Worm (Caenorhabditis elegans) whole organism, L4 larva: ENCODE measurements around the gene cdh-9.

Experiments used
- D1046.2 ChIP-seq: fragments of 200-800 bp; sonication (Bioruptor generic); IDR thresholded peaks from 2 replicates; pipeline ENCODE4 v1.3.6; 2022; ENCODE audit warnings: missing genetic modification characterization, missing compliant biosample characterization
- F37D6.2 ChIP-seq: sonication (generic microtip); optimal IDR thresholded peaks from 2 replicates; lab custom pipeline; 2016; ENCODE audit warnings: mild to moderate bottlenecking, missing genetic modification characterization, missing compliant biosample characterization
- F44E2.7 ChIP-seq: fragments of 200-800 bp; sonication (Bioruptor generic); IDR thresholded peaks from 2 replicates; pipeline ENCODE4 v2.1.2; 2022; ENCODE audit warnings: missing genetic modification characterization, missing compliant biosample characterization
- F49E8.2 ChIP-seq: sonication (generic microtip); optimal IDR thresholded peaks from 2 replicates; lab custom pipeline; 2016; ENCODE audit warnings: missing compliant biosample characterization, mild to moderate bottlenecking, missing genetic modification characterization, borderline replicate concordance
- R02D3.7 ChIP-seq: fragments of 150-350 bp; sonication (generic microtip); optimal IDR thresholded peaks from 3 replicates; lab custom pipeline; 2014; ENCODE audit warnings: missing biosample characterization, missing genetic modification characterization
- T20F7.1 ChIP-seq: fragments of 200-800 bp; sonication (Bioruptor generic); optimal IDR thresholded peaks from 2 replicates; lab custom pipeline; 2018; ENCODE audit warnings: mild to moderate bottlenecking, missing genetic modification characterization, missing compliant biosample characterization
- Y105C5A.15 ChIP-seq: fragments of 200-800 bp; sonication (Bioruptor generic); IDR thresholded peaks from 2 replicates; pipeline ENCODE4 v1.3.6; 2022; ENCODE audit warnings: missing genetic modification characterization, missing compliant biosample characterization
- Y75B8A.6 ChIP-seq: fragments of 200-800 bp; sonication (Bioruptor generic); IDR thresholded peaks from 2 replicates; pipeline ENCODE4 v1.3.6; 2022; ENCODE audit warnings: missing genetic modification reagents, missing genetic modification characterization, missing compliant biosample characterization
- ZK337.2 ChIP-seq: fragments of 200-800 bp; sonication (Bioruptor generic); IDR thresholded peaks from 2 replicates; pipeline ENCODE4 v1.3.6; 2022; ENCODE audit warnings: missing genetic modification reagents, missing genetic modification characterization, missing compliant biosample characterization
- aha-1 ChIP-seq: fragments of 150-350 bp; peaks from one replicate; lab custom pipeline; 2014; ENCODE audit warnings: missing biosample characterization, missing genetic modification characterization
- ama-1 ChIP-seq: fragments of 150-350 bp; optimal IDR thresholded peaks from 2 replicates; lab custom pipeline; 2014; ENCODE audit warnings: inconsistent platforms, mixed read lengths
- ceh-20 ChIP-seq: fragments of 200-800 bp; sonication (Bioruptor generic); IDR thresholded peaks from 2 replicates; pipeline ENCODE4 v1.3.6; 2022; ENCODE audit warnings: missing genetic modification reagents, missing genetic modification characterization, missing compliant biosample characterization
- daf-16 ChIP-seq, 3 experiments: sonication (generic microtip); optimal IDR thresholded peaks; 2 replicates each; lab custom pipeline; 2016 to 2017; ENCODE audit warnings: missing genetic modification characterization in 3 of 3, missing genetic modification reagents in 3 of 3, mild to moderate bottlenecking in 2 of 3, missing compliant biosample characterization in 2 of 3, missing biosample characterization in 1 of 3, moderate library complexity in 1 of 3
- daf-19 ChIP-seq: fragments of 200-800 bp; sonication (Bioruptor generic); conservative IDR thresholded peaks from 2 replicates; pipeline ENCODE4 v1.3.6; 2022; ENCODE audit warnings: missing genetic modification characterization, missing compliant biosample characterization
- dmd-6 ChIP-seq: fragments of 200-800 bp; sonication (Bioruptor generic); IDR thresholded peaks from 2 replicates; pipeline ENCODE4 v1.3.6; 2022; ENCODE audit warnings: missing genetic modification reagents, missing genetic modification characterization, missing compliant biosample characterization
- dmd-8 ChIP-seq: fragments of 200-800 bp; sonication (Bioruptor generic); IDR thresholded peaks from 2 replicates; pipeline ENCODE4 v1.3.6; 2022; ENCODE audit warnings: missing genetic modification characterization, missing compliant biosample characterization
- dmd-9 ChIP-seq: fragments of 200-800 bp; sonication (Bioruptor generic); IDR thresholded peaks from 2 replicates; pipeline ENCODE4 v1.3.6; 2022; ENCODE audit warnings: missing genetic modification reagents, missing genetic modification characterization, missing compliant biosample characterization
- duxl-1 ChIP-seq: sonication (generic microtip); optimal IDR thresholded peaks from 2 replicates; lab custom pipeline; 2016; ENCODE audit warnings: mild to moderate bottlenecking, missing genetic modification characterization, moderate library complexity, missing compliant biosample characterization; ENCODE audit not compliant: poor library complexity
- dve-1 ChIP-seq: sonication (generic microtip); optimal IDR thresholded peaks from 2 replicates; lab custom pipeline; 2017; ENCODE audit warnings: antibody characterized with exemption, mild to moderate bottlenecking, missing genetic modification characterization, missing compliant biosample characterization; ENCODE audit not compliant: insufficient read depth
- hlh-30 ChIP-seq: sonication (generic microtip); optimal IDR thresholded peaks from 2 replicates; lab custom pipeline; 2017; ENCODE audit warnings: antibody characterized with exemption, mild to moderate bottlenecking, missing genetic modification characterization, missing compliant biosample characterization; ENCODE audit not compliant: insufficient read depth
- lim-7 ChIP-seq: fragments of 200-800 bp; sonication (Bioruptor generic); IDR thresholded peaks from 2 replicates; pipeline ENCODE4 v1.3.6; 2022; ENCODE audit warnings: missing genetic modification characterization, missing compliant biosample characterization
- lin-38 ChIP-seq: fragments of 200-800 bp; sonication (Bioruptor generic); IDR thresholded peaks from 2 replicates; pipeline ENCODE4 v1.3.6; 2022; ENCODE audit warnings: missing genetic modification reagents, missing genetic modification characterization, missing compliant biosample characterization
- lin-39 ChIP-seq: fragments of 150-350 bp; optimal IDR thresholded peaks from 2 replicates; lab custom pipeline; 2014; ENCODE audit warnings: missing biosample characterization, missing genetic modification reagents, missing genetic modification characterization
- mes-2 ChIP-seq: sonication (generic microtip); optimal IDR thresholded peaks from 2 replicates; lab custom pipeline; 2016; ENCODE audit warnings: missing genotype, mild to moderate bottlenecking, missing genetic modification characterization, missing compliant biosample characterization; ENCODE audit not compliant: poor library complexity, severe bottlenecking
- mxl-3 ChIP-seq: fragments of 200-800 bp; sonication (Bioruptor generic); optimal IDR thresholded peaks from 2 replicates; lab custom pipeline; 2018; ENCODE audit warnings: mild to moderate bottlenecking, missing genetic modification characterization, missing compliant biosample characterization
- nhr-28 ChIP-seq: fragments of 150-350 bp; optimal IDR thresholded peaks from 2 replicates; lab custom pipeline; 2014; ENCODE audit warnings: missing biosample characterization, missing genetic modification characterization
- nhr-42 ChIP-seq: fragments of 200-800 bp; sonication (Bioruptor generic); IDR thresholded peaks from 2 replicates; pipeline ENCODE4 v1.3.6; 2022; ENCODE audit warnings: missing genetic modification characterization, missing compliant biosample characterization
- nhr-48 ChIP-seq: sonication (generic microtip); optimal IDR thresholded peaks from 2 replicates; lab custom pipeline; 2016; ENCODE audit warnings: mild to moderate bottlenecking, missing genetic modification characterization, missing compliant biosample characterization
- nhr-76 ChIP-seq: fragments of 150-350 bp; optimal IDR thresholded peaks from 2 replicates; lab custom pipeline; 2014; ENCODE audit warnings: missing biosample characterization, missing genetic modification characterization
- nhr-77 ChIP-seq: fragments of 150-350 bp; optimal IDR thresholded peaks from 2 replicates; lab custom pipeline; 2014; ENCODE audit warnings: missing biosample characterization, missing genetic modification characterization
- pha-4 ChIP-seq, 2 experiments: fragments of 150-350 bp in 1 of 2; fragments of 200-800 bp in 1 of 2; sonication (Bioruptor generic) in 1 of 2; IDR thresholded peaks in 1 of 2; optimal IDR thresholded peaks in 1 of 2; 2 replicates each; pipeline versions ENCODE4 v1.3.6 to Lab custom; 2014 to 2022; ENCODE audit warnings: missing genetic modification characterization in 2 of 2, missing genetic modification reagents in 2 of 2, missing biosample characterization in 1 of 2, missing compliant biosample characterization in 1 of 2
- php-3 ChIP-seq: fragments of 200-800 bp; sonication (Bioruptor generic); IDR thresholded peaks from 2 replicates; pipeline ENCODE4 v1.3.6; 2022; ENCODE audit warnings: missing genetic modification reagents, missing genetic modification characterization, missing compliant biosample characterization
- set-16 ChIP-seq: fragments of 200-800 bp; sonication (Bioruptor generic); IDR thresholded peaks from 2 replicates; pipeline ENCODE4 v1.3.6; 2022; ENCODE audit warnings: missing genetic modification reagents, missing genetic modification characterization, missing compliant biosample characterization
- snpc-1.2 ChIP-seq: fragments of 200-800 bp; sonication (Bioruptor generic); IDR thresholded peaks from 2 replicates; pipeline ENCODE4 v1.3.6; 2022; ENCODE audit warnings: missing genetic modification reagents, missing genetic modification characterization, missing compliant biosample characterization
- snpc-4 ChIP-seq: fragments of 150-350 bp; optimal IDR thresholded peaks from 2 replicates; lab custom pipeline; 2014; ENCODE audit warnings: missing biosample characterization, missing genetic modification characterization
- spr-3 ChIP-seq: fragments of 200-800 bp; sonication (Bioruptor generic); optimal IDR thresholded peaks from 2 replicates; lab custom pipeline; 2018; ENCODE audit warnings: mild to moderate bottlenecking, missing genetic modification characterization, missing compliant biosample characterization
- tra-1 ChIP-seq: fragments of 200-800 bp; sonication (Bioruptor generic); IDR thresholded peaks from 2 replicates; pipeline ENCODE4 v1.3.6; 2022; ENCODE audit warnings: missing genetic modification reagents, missing genetic modification characterization, missing compliant biosample characterization
- zfp-3 ChIP-seq: fragments of 200-800 bp; sonication (Bioruptor generic); conservative IDR thresholded peaks from 2 replicates; pipeline ENCODE4 v1.3.6; 2022; ENCODE audit warnings: missing genetic modification reagents, missing genetic modification characterization, missing compliant biosample characterization
- ztf-11 ChIP-seq: fragments of 150-350 bp; optimal IDR thresholded peaks from 2 replicates; lab custom pipeline; 2014; ENCODE audit warnings: missing biosample characterization, missing genetic modification characterization
- ztf-7 ChIP-seq: fragments of 150-350 bp; optimal IDR thresholded peaks from 2 replicates; lab custom pipeline; 2014; ENCODE audit warnings: missing biosample characterization, missing genetic modification characterization

Gene cdh-9

ce11 chrX:16612293-16612946 lies 17.4 kb downstream of the cdh-9 start (continued):
- TF ChIP-seq nhr-77 (tag; lab: Kevin White, UChicago): peak; percentile 31
- TF ChIP-seq F49E8.2 (tag; lab: Kevin White, UChicago): no peak
- peak; percentile 28 for TF ChIP-seq lin-39 (tag; lab: Kevin White, UChicago)
- no peak; the same call in 1 of the 2 replicates for TF ChIP-seq lim-7 (GFP tag; lab: Robert Waterston, UW)
- TF ChIP-seq ztf-7 (tag; lab: Kevin White, UChicago): peak; percentile 86
- no peak for TF ChIP-seq ZK337.2 (GFP tag; lab: Robert Waterston, UW)
- TF ChIP-seq daf-19 (GFP tag; lab: Robert Waterston, UW): no peak
- no peak for TF ChIP-seq F44E2.7 (GFP tag; lab: Robert Waterston, UW)
- peak; percentile 91 for TF ChIP-seq dve-1
- TF ChIP-seq hlh-30 (tag; lab: Kevin White, UChicago): peak; percentile 98
- peak; percentile 63 for TF ChIP-seq lin-38 (GFP tag; lab: Robert Waterston, UW)
- no peak for TF ChIP-seq R02D3.7
- peak; percentile 86 for TF ChIP-seq F37D6.2 (tag; lab: Kevin White, UChicago)
- TF ChIP-seq mes-2: peak; percentile 82
- peak; percentile 31 for TF ChIP-seq ztf-11 (tag; lab: Kevin White, UChicago)
- TF ChIP-seq mxl-3: peak; percentile 92
- peak; percentile 67 for TF ChIP-seq nhr-76 (tag; lab: Kevin White, UChicago)
- TF ChIP-seq T20F7.1 (GFP tag; lab: Kevin White, UChicago): peak; percentile 87
- TF ChIP-seq Y75B8A.6: 0 out of 2 replicates have a peak, but pooled peaks have one; percentile 19
- TF ChIP-seq snpc-4 (tag; lab: Kevin White, UChicago): peak; percentile 20
- TF ChIP-seq, all 104 proteins: peak for 82

- TF ChIP-seq dve-1 (peak; percentile 21), nhr-28 (tag; lab: Kevin White, UChicago) (peak; percentile 17), duxl-1 (tag; lab: Kevin White, UChicago) (no peak), ama-1 (lab: Kevin White, UChicago) (no peak), dmd-9 (0 out of 2 replicates have a peak, but pooled peaks have one; percentile 30), ceh-20 (no peak), daf-16 (GFP tag; optimal IDR thresholded peaks at IDR 0.05; lab: Kevin White, UChicago) (no peak), daf-16 (tag; optimal IDR thresholded peaks at IDR 0.05; lab: Kevin White, UChicago) (peak; percentile 27), dmd-6 (GFP tag; lab: Robert Waterston, UW) (peak; percentile 24; the same call in 1 of the 2 replicates), T20F7.1 (GFP tag; lab: Kevin White, UChicago) (no peak), spr-3 (no peak), php-3 (GFP tag; lab: Robert Waterston, UW) (peak; percentile 51; the same call in 1 of the 2 replicates), ZK337.2 (GFP tag; lab: Robert Waterston, UW) (no peak), set-16 (no peak)
- TF ChIP-seq, all 104 proteins: peak for 6
Observed at ce11 chrX:16613266-16613665, 18.2 kb downstream of the cdh-9 start, which contains the start of gene ain-1. Gene ain-1, plus strand, starts transcription at chrX:16613451.

- no peak for TF ChIP-seq mes-2
- TF ChIP-seq snpc-1.2 (GFP tag; lab: Robert Waterston, UW): no peak
- peak; percentile 29 for TF ChIP-seq set-16
- peak; percentile 6; the same call in 1 of the 2 replicates for TF ChIP-seq tra-1 (GFP tag; lab: Robert Waterston, UW)
Observed at ce11 chrX:16614094-16614493, 19.1 kb downstream of the cdh-9 start.

ce11 chrX:16617427-16618128 lies 22.5 kb downstream of the cdh-9 start:
- TF ChIP-seq ztf-11 (tag; lab: Kevin White, UChicago) (no peak), pha-4 (GFP tag; IDR thresholded peaks at IDR 0.05; lab: Robert Waterston, UW) (peak; percentile 58; the same call in 1 of the 2 replicates), pha-4 (tag; optimal IDR thresholded peaks at IDR 0.05; lab: Kevin White, UChicago) (no peak), php-3 (GFP tag; lab: Robert Waterston, UW) (peak; percentile 6; the same call in 1 of the 2 replicates), zfp-3 (GFP tag; lab: Robert Waterston, UW) (peak; percentile 57; the same call in 1 of the 2 replicates), dmd-8 (GFP tag; lab: Robert Waterston, UW) (peak; percentile 78; the same call in 1 of the 2 replicates), dmd-6 (GFP tag; lab: Robert Waterston, UW) (peak; percentile 25), lin-39 (tag; lab: Kevin White, UChicago) (no peak), snpc-1.2 (GFP tag; lab: Robert Waterston, UW) (peak; percentile 57; the same call in 1 of the 2 replicates), nhr-42 (GFP tag; lab: Robert Waterston, UW) (no peak), ceh-20 (0 out of 2 replicates have a peak, but pooled peaks have one; percentile 18), aha-1 (tag; lab: Kevin White, UChicago) (peak; percentile 95), lim-7 (GFP tag; lab: Robert Waterston, UW) (peak; percentile 82), nhr-48 (tag; lab: Kevin White, UChicago) (no peak), F44E2.7 (GFP tag; lab: Robert Waterston, UW) (peak; percentile 44; the same call in 1 of the 2 replicates), D1046.2 (GFP tag; lab: Robert Waterston, UW) (0 out of 2 replicates have a peak, but pooled peaks have one; percentile 36), Y105C5A.15 (peak; percentile 49; the same call in 1 of the 2 replicates), dmd-9 (peak; percentile 10; the same call in 1 of the 2 replicates)
